Fruit fly (Drosophila melanogaster): ENCODE results near the gene CG4456.
A peak's percentile ranks its signal among the peaks of the same experiment; 100 is the strongest.

- TF ChIP-seq pan (optimal IDR thresholded peaks at IDR 0.05) = no peak
- TF ChIP-seq ey (GFP tag; optimal IDR thresholded peaks at IDR 0.05) = no peak
- TF ChIP-seq Hnf4 (GFP tag; optimal IDR thresholded peaks at IDR 0.05) = no peak
- no peak for TF ChIP-seq CrebA (GFP tag; optimal IDR thresholded peaks at IDR 0.05; ENCODE audit: borderline replicate concordance)
- no peak for TF ChIP-seq sv (GFP tag; optimal IDR thresholded peaks at IDR 0.05)
- no peak for TF ChIP-seq CG9705 (GFP tag; optimal IDR thresholded peaks at IDR 0.05)
- no peak for TF ChIP-seq lola (GFP tag; optimal IDR thresholded peaks at IDR 0.05)
- no peak for TF ChIP-seq Myc (optimal IDR thresholded peaks at IDR 0.05)
- TF ChIP-seq Abd-B (GFP tag; optimal IDR thresholded peaks at IDR 0.05) = no peak
- TF ChIP-seq OdsH (GFP tag; optimal IDR thresholded peaks at IDR 0.05) = no peak
- no peak for TF ChIP-seq h (GFP tag; optimal IDR thresholded peaks at IDR 0.05)
- TF ChIP-seq Rel (GFP tag; optimal IDR thresholded peaks at IDR 0.05) = no peak
- TF ChIP-seq Rel (tag; optimal IDR thresholded peaks at IDR 0.05) = peak; percentile 51
- TF ChIP-seq Dif (GFP tag; optimal IDR thresholded peaks at IDR 0.05; ENCODE audit: partially characterized antibody) = no peak
- no peak for TF ChIP-seq psq (GFP tag; optimal IDR thresholded peaks at IDR 0.05)
These were observed 26.0 kb downstream of the CG4456 start for dm6 chr3L:9398435-9398981.
